Fruit fly (Drosophila melanogaster) whole organism, prepupa: ENCODE results near the gene CG16781.
A peak's percentile ranks its signal among the peaks of the same experiment; 100 is the strongest.

Source experiments
- Blimp-1 ChIP-seq: fragments of 200-800 bp; sonication (Bioruptor generic); optimal IDR thresholded peaks from 3 replicates; lab custom pipeline; 2017; ENCODE audit warnings: missing biosample characterization, missing genetic modification characterization, mild to moderate bottlenecking, moderate library complexity, missing genetic modification reagents
- CG10631 ChIP-seq: fragments of 200-800 bp; sonication (Bioruptor generic); optimal IDR thresholded peaks from 2 replicates; lab custom pipeline; 2016; ENCODE audit warnings: missing biosample characterization, missing genetic modification characterization
- CG10669 ChIP-seq: fragments of 200-800 bp; sonication (Bioruptor generic); optimal IDR thresholded peaks from 3 replicates; lab custom pipeline; 2018; ENCODE audit warnings: missing biosample characterization, mild to moderate bottlenecking, missing genetic modification characterization, moderate library complexity
- CG11294 ChIP-seq: fragments of 200-800 bp; sonication (Bioruptor generic); IDR thresholded peaks from 2 replicates; pipeline ENCODE4 v1.3.6; 2022; ENCODE audit warnings: missing biosample characterization, missing genetic modification characterization
- CG11902 ChIP-seq: fragments of 200-800 bp; sonication (Bioruptor generic); optimal IDR thresholded peaks from 3 replicates; lab custom pipeline; 2016; ENCODE audit warnings: missing biosample characterization, missing genetic modification characterization
- CG15336 ChIP-seq: fragments of 200-800 bp; sonication (Bioruptor generic); IDR thresholded peaks from 2 replicates; pipeline ENCODE4 v1.3.6; 2022; ENCODE audit warnings: missing biosample characterization, missing genetic modification characterization
- CG1621 ChIP-seq: fragments of 200-800 bp; sonication (Bioruptor generic); optimal IDR thresholded peaks from 3 replicates; lab custom pipeline; 2018; ENCODE audit warnings: missing biosample characterization, mild to moderate bottlenecking, missing genetic modification characterization
- CG16779 ChIP-seq: fragments of 200-800 bp; sonication (Bioruptor generic); optimal IDR thresholded peaks from 3 replicates; lab custom pipeline; 2017; ENCODE audit warnings: missing biosample characterization, mild to moderate bottlenecking, missing genetic modification characterization
- CG3032 ChIP-seq: fragments of 200-800 bp; optimal IDR thresholded peaks from 2 replicates; lab custom pipeline; 2019; ENCODE audit warnings: missing biosample characterization, mild to moderate bottlenecking, missing genetic modification characterization, moderate library complexity
- CG31627 ChIP-seq: fragments of 200-800 bp; sonication (Bioruptor generic); optimal IDR thresholded peaks from 3 replicates; lab custom pipeline; 2016; ENCODE audit warnings: missing biosample characterization, missing genetic modification characterization
- CG32006 ChIP-seq: fragments of 200-800 bp; sonication (Bioruptor generic); optimal IDR thresholded peaks from 3 replicates; lab custom pipeline; 2017; ENCODE audit warnings: missing biosample characterization, mild to moderate bottlenecking, missing genetic modification characterization
- CG34406 ChIP-seq: fragments of 200-800 bp; sonication (Bioruptor generic); optimal IDR thresholded peaks from 3 replicates; lab custom pipeline; 2016; ENCODE audit warnings: missing biosample characterization, missing genetic modification characterization
- CG3919 ChIP-seq: fragments of 200-800 bp; sonication (Bioruptor generic); optimal IDR thresholded peaks from 3 replicates; lab custom pipeline; 2016; ENCODE audit warnings: missing biosample characterization, missing genetic modification characterization
- CG6163 ChIP-seq: fragments of 200-800 bp; sonication (Bioruptor generic); IDR thresholded peaks from 3 replicates; pipeline ENCODE4 v1.3.6; 2022; ENCODE audit warnings: missing biosample characterization, missing genetic modification characterization
- CG6276 ChIP-seq: fragments of 200-800 bp; sonication (Bioruptor generic); optimal IDR thresholded peaks from 2 replicates; lab custom pipeline; 2017; ENCODE audit warnings: missing biosample characterization, mild to moderate bottlenecking, missing genetic modification characterization
- CG6808 ChIP-seq: fragments of 200-800 bp; sonication (Bioruptor generic); optimal IDR thresholded peaks from 3 replicates; lab custom pipeline; 2017; ENCODE audit warnings: missing biosample characterization, missing genetic modification characterization, mild to moderate bottlenecking, moderate library complexity, missing genetic modification reagents
- CG6854 ChIP-seq: fragments of 200-800 bp; sonication (Bioruptor generic); optimal IDR thresholded peaks from 2 replicates; lab custom pipeline; 2017; ENCODE audit warnings: missing biosample characterization, mild to moderate bottlenecking, missing genetic modification characterization
- CG7368 ChIP-seq: fragments of 200-800 bp; sonication (Bioruptor generic); optimal IDR thresholded peaks from 3 replicates; lab custom pipeline; 2016; ENCODE audit warnings: missing biosample characterization, missing genetic modification characterization
- CG8319 ChIP-seq: fragments of 200-800 bp; sonication (Bioruptor generic); optimal IDR thresholded peaks from 3 replicates; lab custom pipeline; 2016; ENCODE audit warnings: missing biosample characterization, missing genetic modification characterization
- CG8632 ChIP-seq: fragments of 200-800 bp; sonication (Bioruptor generic); optimal IDR thresholded peaks from 3 replicates; lab custom pipeline; 2016; ENCODE audit warnings: missing biosample characterization, missing genetic modification characterization
- CG9139 ChIP-seq: fragments of 200-800 bp; sonication (Bioruptor generic); optimal IDR thresholded peaks from 3 replicates; lab custom pipeline; 2017; ENCODE audit warnings: missing biosample characterization, mild to moderate bottlenecking, missing genetic modification characterization
- Eip75B ChIP-seq: fragments of 200-800 bp; sonication (Bioruptor generic); optimal IDR thresholded peaks from 3 replicates; lab custom pipeline; 2016; ENCODE audit warnings: missing biosample characterization, missing genetic modification characterization
- Eip78C ChIP-seq: fragments of 200-800 bp; sonication (Bioruptor generic); peaks from one replicate; lab custom pipeline; 2016; ENCODE audit warnings: missing biosample characterization, missing genetic modification characterization
- Ets21C ChIP-seq: fragments of 200-800 bp; sonication (Bioruptor generic); optimal IDR thresholded peaks from 3 replicates; lab custom pipeline; 2016; ENCODE audit warnings: missing biosample characterization, missing genetic modification characterization
- Ets96B ChIP-seq: fragments of 200-800 bp; optimal IDR thresholded peaks from 2 replicates; lab custom pipeline; 2019; ENCODE audit warnings: missing biosample characterization, mild to moderate bottlenecking, missing genetic modification characterization, moderate library complexity
- Hr38 ChIP-seq: sonication (Bioruptor generic); optimal IDR thresholded peaks from 2 replicates; lab custom pipeline; 2016; ENCODE audit warnings: missing biosample characterization, missing genetic modification characterization
- Hr39 ChIP-seq: fragments of 200-800 bp; sonication (Bioruptor generic); optimal IDR thresholded peaks from 2 replicates; lab custom pipeline; 2016; ENCODE audit warnings: missing biosample characterization, missing genetic modification characterization
- Hr4 ChIP-seq: fragments of 200-800 bp; sonication (Bioruptor generic); optimal IDR thresholded peaks from 3 replicates; lab custom pipeline; 2016; ENCODE audit warnings: missing biosample characterization, missing genetic modification characterization
- Lpt ChIP-seq: fragments of 200-800 bp; sonication (Bioruptor generic); optimal IDR thresholded peaks from 3 replicates; lab custom pipeline; 2016; ENCODE audit warnings: missing biosample characterization, missing genetic modification characterization
- Met ChIP-seq: fragments of 200-800 bp; sonication (Bioruptor generic); optimal IDR thresholded peaks from 3 replicates; lab custom pipeline; 2016; ENCODE audit warnings: missing biosample characterization, missing genetic modification characterization
- OdsH ChIP-seq: fragments of 200-800 bp; sonication (Bioruptor generic); optimal IDR thresholded peaks from 3 replicates; lab custom pipeline; 2016; ENCODE audit warnings: missing biosample characterization, missing genetic modification characterization
- Smox ChIP-seq: fragments of 200-800 bp; sonication (Bioruptor generic); optimal IDR thresholded peaks from 3 replicates; lab custom pipeline; 2016; ENCODE audit warnings: missing biosample characterization, missing genetic modification characterization
- Sox102F ChIP-seq: fragments of 200-800 bp; sonication (Bioruptor generic); optimal IDR thresholded peaks from 2 replicates; lab custom pipeline; 2016; ENCODE audit warnings: missing biosample characterization, mild to moderate bottlenecking, missing genetic modification characterization
- Sox14 ChIP-seq: fragments of 200-800 bp; sonication (Bioruptor generic); optimal IDR thresholded peaks from 3 replicates; lab custom pipeline; 2016; ENCODE audit warnings: missing biosample characterization, missing genetic modification characterization
- achi ChIP-seq: fragments of 200-800 bp; sonication (Bioruptor generic); optimal IDR thresholded peaks from 3 replicates; lab custom pipeline; 2016; ENCODE audit warnings: missing biosample characterization, missing genetic modification characterization
- acj6 ChIP-seq: fragments of 200-800 bp; sonication (Bioruptor generic); optimal IDR thresholded peaks from 3 replicates; lab custom pipeline; 2016; ENCODE audit warnings: missing biosample characterization, missing genetic modification characterization
- cyc ChIP-seq: fragments of 200-800 bp; sonication (Bioruptor generic); optimal IDR thresholded peaks from 3 replicates; lab custom pipeline; 2016; ENCODE audit warnings: missing biosample characterization, missing genetic modification characterization
- eg ChIP-seq: fragments of 200-800 bp; sonication (Bioruptor generic); IDR thresholded peaks from 3 replicates; pipeline ENCODE4 v1.3.6; 2022; ENCODE audit warnings: missing biosample characterization, missing genetic modification characterization
- esn ChIP-seq: fragments of 200-800 bp; sonication (Bioruptor generic); optimal IDR thresholded peaks from 2 replicates; lab custom pipeline; 2016; ENCODE audit warnings: missing biosample characterization, mild to moderate bottlenecking, missing genetic modification characterization, moderate library complexity
- fd59A ChIP-seq: fragments of 200-800 bp; sonication (Bioruptor generic); optimal IDR thresholded peaks from 2 replicates; lab custom pipeline; 2017; ENCODE audit warnings: missing biosample characterization, mild to moderate bottlenecking, missing genetic modification characterization, missing genetic modification reagents
- lz ChIP-seq: fragments of 200-800 bp; sonication (Bioruptor generic); optimal IDR thresholded peaks from 3 replicates; lab custom pipeline; 2016; ENCODE audit warnings: missing biosample characterization, missing genetic modification characterization
- net ChIP-seq: fragments of 200-800 bp; sonication (Bioruptor generic); optimal IDR thresholded peaks from 3 replicates; lab custom pipeline; 2016; ENCODE audit warnings: missing biosample characterization, missing genetic modification characterization
- pdm3 ChIP-seq: fragments of 200-800 bp; sonication (Bioruptor generic); optimal IDR thresholded peaks from 3 replicates; lab custom pipeline; 2016; ENCODE audit warnings: missing biosample characterization, missing genetic modification characterization
- salr ChIP-seq, 2 experiments: fragments of 200-800 bp; sonication (Bioruptor generic); optimal IDR thresholded peaks; 3 replicates each; lab custom pipeline; 2016 to 2018; ENCODE audit warnings: missing biosample characterization in 2 of 2, missing genetic modification characterization in 2 of 2, mild to moderate bottlenecking in 1 of 2
- ss ChIP-seq, 2 experiments: fragments of 200-800 bp; sonication (Bioruptor generic); optimal IDR thresholded peaks; 2 replicates in 1 of 2; 3 replicates in 1 of 2; lab custom pipeline; 2017 to 2018; ENCODE audit warnings: mild to moderate bottlenecking in 2 of 2, missing biosample characterization in 2 of 2, missing genetic modification characterization in 2 of 2, moderate library complexity in 1 of 2
- svp ChIP-seq: fragments of 200-800 bp; sonication (Bioruptor generic); peaks from one replicate; lab custom pipeline; 2016; ENCODE audit warnings: missing biosample characterization, missing genetic modification characterization
- topi ChIP-seq: fragments of 200-800 bp; sonication (Bioruptor generic); optimal IDR thresholded peaks from 3 replicates; lab custom pipeline; 2016; ENCODE audit warnings: missing biosample characterization, missing genetic modification characterization
- vri ChIP-seq: fragments of 200-800 bp; sonication (Bioruptor generic); optimal IDR thresholded peaks from 3 replicates; lab custom pipeline; 2016; ENCODE audit warnings: missing biosample characterization, mild to moderate bottlenecking, missing genetic modification characterization

Gene CG16781

DNA sequence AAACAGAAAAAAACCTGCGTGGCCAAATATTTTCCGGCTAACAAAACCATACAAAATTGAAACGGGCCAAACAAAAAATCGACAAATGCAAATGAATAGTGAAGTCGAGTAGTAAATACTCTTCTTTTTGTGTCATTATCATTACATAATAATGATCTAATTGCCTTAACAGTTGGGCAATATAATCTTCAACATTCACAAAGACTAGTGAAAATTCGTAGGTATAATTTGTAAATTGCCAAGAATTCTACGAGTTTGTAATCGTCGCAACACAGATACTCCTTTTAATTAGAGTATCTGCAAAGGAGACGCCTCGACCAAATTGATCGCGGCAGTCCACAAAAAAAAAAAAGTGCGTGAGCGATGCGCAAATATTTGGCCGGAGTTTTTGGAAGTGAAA lies 26.4 kb downstream of the CG16781 start:
- TF ChIP-seq lz (GFP tag; lab: Kevin White, UChicago) (peak; percentile 43), CG1621 (tag; lab: Kevin White, UChicago) (no peak), Eip75B (GFP tag; lab: Kevin White, UChicago) (peak; percentile 24), CG8319 (GFP tag; lab: Kevin White, UChicago) (no peak), Hr39 (GFP tag; lab: Kevin White, UChicago) (peak; percentile 52), Lpt (GFP tag; lab: Kevin White, UChicago) (no peak), CG10669 (no peak), CG6163 (GFP tag; lab: Robert Waterston, UW) (no peak), cyc (GFP tag; lab: Kevin White, UChicago) (peak; percentile 64), Met (peak; percentile 79), ss (GFP tag; optimal IDR thresholded peaks at IDR 0.05; lab: Kevin White, UChicago) (no peak), svp (GFP tag; lab: Kevin White, UChicago) (peak; percentile 87), Smox (GFP tag; lab: Kevin White, UChicago) (peak; percentile 27), net (GFP tag; lab: Kevin White, UChicago) (no peak), esn (GFP tag; lab: Kevin White, UChicago) (peak; percentile 43), CG9139 (GFP tag; lab: Kevin White, UChicago) (no peak), CG6854 (no peak), CG7368 (GFP tag; lab: Kevin White, UChicago) (no peak), acj6 (GFP tag; lab: Kevin White, UChicago) (peak; percentile 3), vri (GFP tag; lab: Kevin White, UChicago) (peak; percentile 43), CG32006 (GFP tag; lab: Kevin White, UChicago) (no peak), Ets21C (GFP tag; lab: Kevin White, UChicago) (no peak), CG11902 (GFP tag; lab: Kevin White, UChicago) (peak; percentile 11), CG10631 (GFP tag; lab: Kevin White, UChicago) (no peak), Hr4 (peak; percentile 20), CG3919 (GFP tag; lab: Kevin White, UChicago) (peak; percentile 42), Sox14 (GFP tag; lab: Kevin White, UChicago) (no peak), Eip78C (GFP tag; lab: Kevin White, UChicago) (peak; percentile 69), CG3032 (tag; lab: Kevin White, UChicago) (no peak), topi (GFP tag; lab: Kevin White, UChicago) (peak; percentile 79), Sox102F (GFP tag; lab: Kevin White, UChicago) (peak; percentile 52), CG8632 (no peak), Blimp-1 (GFP tag; lab: Kevin White, UChicago) (peak; percentile 20), Hr38 (GFP tag; lab: Kevin White, UChicago) (no peak)
- TF ChIP-seq, all 60 proteins: peak for 17

DNA sequence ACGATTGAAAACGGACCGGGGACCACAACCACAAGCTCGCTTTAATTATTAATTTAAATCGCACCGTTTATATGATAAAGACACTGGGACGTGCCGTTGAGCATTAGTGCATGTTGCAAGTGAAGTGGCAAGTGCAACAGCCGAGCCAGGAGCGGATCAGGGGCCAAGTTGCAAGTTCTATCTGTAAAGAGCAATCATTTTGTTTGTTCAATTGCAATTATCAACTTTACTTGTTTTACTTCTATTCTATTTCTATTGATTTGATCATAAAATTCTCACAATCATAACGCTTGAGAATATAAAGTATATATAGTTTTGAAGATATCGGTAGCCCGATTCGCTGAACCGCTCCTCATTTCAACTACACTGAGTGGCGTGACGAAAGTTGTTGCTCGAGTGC lies 27.7 kb downstream of the CG16781 start:
- TF ChIP-seq svp (GFP tag; lab: Kevin White, UChicago) (peak; percentile 70), CG15336 (peak; percentile 64), pdm3 (GFP tag; lab: Kevin White, UChicago) (peak; percentile 48), CG6808 (GFP tag; lab: Kevin White, UChicago) (peak; percentile 60), OdsH (GFP tag; lab: Kevin White, UChicago) (peak; percentile 54), Hr39 (GFP tag; lab: Kevin White, UChicago) (peak; percentile 20), Hr38 (GFP tag; lab: Kevin White, UChicago) (no peak), CG16779 (tag; lab: Kevin White, UChicago) (no peak), CG10631 (GFP tag; lab: Kevin White, UChicago) (peak; percentile 40), CG3032 (tag; lab: Kevin White, UChicago) (no peak), eg (GFP tag; lab: Robert Waterston, UW) (no peak), achi (GFP tag; lab: Kevin White, UChicago) (peak; percentile 49), cyc (GFP tag; lab: Kevin White, UChicago) (peak; percentile 32), fd59A (GFP tag; lab: Kevin White, UChicago) (no peak), Ets96B (tag; lab: Kevin White, UChicago) (peak; percentile 59), salr (GFP tag; optimal IDR thresholded peaks at IDR 0.05; lab: Kevin White, UChicago) (peak in 1 of 2 experiments; percentile 15), CG11294 (GFP tag; lab: Robert Waterston, UW) (0 out of 2 replicates have a peak, but pooled peaks have one; percentile 12), CG34406 (GFP tag; lab: Kevin White, UChicago) (peak; percentile 9), ss (GFP tag; optimal IDR thresholded peaks at IDR 0.05; lab: Kevin White, UChicago) (peak; percentile 66 to 74), CG32006 (GFP tag; lab: Kevin White, UChicago) (peak; percentile 77), CG31627 (GFP tag; lab: Kevin White, UChicago) (no peak), Lpt (GFP tag; lab: Kevin White, UChicago) (peak; percentile 14), CG6854 (no peak), vri (GFP tag; lab: Kevin White, UChicago) (no peak), CG1621 (tag; lab: Kevin White, UChicago) (peak; percentile 34), topi (GFP tag; lab: Kevin White, UChicago) (peak; percentile 45), CG6276 (peak; percentile 57), acj6 (GFP tag; lab: Kevin White, UChicago) (peak; percentile 52), Eip75B (GFP tag; lab: Kevin White, UChicago) (peak; percentile 37), esn (GFP tag; lab: Kevin White, UChicago) (no peak), Eip78C (GFP tag; lab: Kevin White, UChicago) (peak; percentile 87), CG6163 (GFP tag; lab: Robert Waterston, UW) (peak; percentile 70), CG10669 (peak; percentile 59)
